Worm (Caenorhabditis elegans) whole organism, L2 larva: ENCODE data around the gene ZK402.5.
"Not testable (repeated sequence)": the region's sequence is repeated elsewhere in the genome, so short reads cannot be mapped to it uniquely, and the experiment has no call there.

Source experiments
- ceh-16 ChIP-seq: fragments of 150-350 bp; optimal IDR thresholded peaks from 2 replicates; lab custom pipeline; 2014; ENCODE audit warnings: missing biosample characterization, missing genetic modification characterization
- dmd-4 ChIP-seq: sonication (generic microtip); optimal IDR thresholded peaks from 2 replicates; lab custom pipeline; 2017; ENCODE audit warnings: missing biosample characterization, missing genetic modification characterization
- nhr-77 ChIP-seq: fragments of 150-350 bp; optimal IDR thresholded peaks from 2 replicates; lab custom pipeline; 2014; ENCODE audit warnings: missing biosample characterization, missing genetic modification characterization

ce11 chrX:1403444-1403843 lies 2.3 kb upstream of the ZK402.5 start, which contains the start of gene ZK402.2:
- TF ChIP-seq dmd-4 (tag; lab: Kevin White, UChicago); nhr-77 (tag; lab: Kevin White, UChicago); ceh-16: not testable (repeated sequence)
